Fruit fly (Drosophila melanogaster) whole organism, embryonic: Measurements from ENCODE around the gene CG15286.

Experiments
- Atf6 ChIP-seq: fragments of 200-800 bp; sonication (Bioruptor generic); IDR thresholded peaks from 2 replicates; pipeline ENCODE4 v1.3.6; 2022; ENCODE audit warnings: missing biosample characterization, missing genetic modification characterization
- CG10366 ChIP-seq: fragments of 200-800 bp; sonication (Bioruptor generic); IDR thresholded peaks from 2 replicates; pipeline ENCODE4 v1.3.6; 2022; ENCODE audit warnings: missing biosample characterization, missing genetic modification characterization
- CG12155 ChIP-seq: fragments of 200-800 bp; sonication (Bioruptor generic); optimal IDR thresholded peaks from 3 replicates; lab custom pipeline; 2016; ENCODE audit warnings: missing biosample characterization, missing genetic modification characterization
- CG12942 ChIP-seq: fragments of 200-800 bp; sonication (Bioruptor generic); optimal IDR thresholded peaks from 3 replicates; lab custom pipeline; 2016; ENCODE audit warnings: missing biosample characterization, missing genetic modification characterization
- CG13424 ChIP-seq: fragments of 200-800 bp; sonication (Bioruptor generic); optimal IDR thresholded peaks from 2 replicates; lab custom pipeline; 2019; ENCODE audit warnings: missing biosample characterization, mild to moderate bottlenecking, missing genetic modification characterization, moderate library complexity
- CG17912 ChIP-seq: fragments of 200-800 bp; sonication (Bioruptor generic); optimal IDR thresholded peaks from 2 replicates; lab custom pipeline; 2018; ENCODE audit warnings: missing biosample characterization, mild to moderate bottlenecking, missing genetic modification characterization
- CG2129 ChIP-seq: fragments of 200-800 bp; sonication (Bioruptor generic); IDR thresholded peaks from 2 replicates; pipeline ENCODE4 v1.3.6; 2022; ENCODE audit warnings: missing biosample characterization, missing genetic modification characterization; ENCODE audit not compliant: partially characterized antibody
- CG30431 ChIP-seq: fragments of 200-800 bp; sonication (Bioruptor generic); optimal IDR thresholded peaks from 2 replicates; lab custom pipeline; 2017; ENCODE audit warnings: missing biosample characterization, missing genetic modification characterization
- CG31441 ChIP-seq: fragments of 200-800 bp; sonication (Bioruptor generic); IDR thresholded peaks from 2 replicates; pipeline ENCODE4 v1.3.6; 2022; ENCODE audit warnings: missing biosample characterization, missing genetic modification characterization
- CG3726 ChIP-seq: fragments of 200-800 bp; sonication (Bioruptor generic); IDR thresholded peaks from 3 replicates; pipeline ENCODE4, ENCODE4 v1.3.6; 2022; ENCODE audit warnings: missing biosample characterization, missing genetic modification characterization
- CG3847 ChIP-seq: fragments of 200-800 bp; sonication (Bioruptor generic); IDR thresholded peaks from 2 replicates; pipeline ENCODE4 v1.3.6; 2022; ENCODE audit warnings: missing biosample characterization, missing genetic modification characterization
- CG4617 ChIP-seq: fragments of 200-800 bp; sonication (Bioruptor generic); optimal IDR thresholded peaks from 3 replicates; lab custom pipeline; 2016; ENCODE audit warnings: missing biosample characterization, missing genetic modification characterization, borderline replicate concordance
- CG4820 ChIP-seq: fragments of 200-800 bp; sonication (Bioruptor generic); optimal IDR thresholded peaks from 3 replicates; lab custom pipeline; 2016; ENCODE audit warnings: missing biosample characterization, missing genetic modification characterization
- CG7987 ChIP-seq: fragments of 200-800 bp; sonication (Bioruptor generic); optimal IDR thresholded peaks from 2 replicates; lab custom pipeline; 2018; ENCODE audit warnings: missing biosample characterization, mild to moderate bottlenecking, missing genetic modification characterization, moderate library complexity
- CG8089 ChIP-seq: fragments of 200-800 bp; sonication (Bioruptor generic); optimal IDR thresholded peaks from 3 replicates; lab custom pipeline; 2016; ENCODE audit warnings: missing biosample characterization, missing genetic modification characterization
- CG9609 ChIP-seq: fragments of 200-800 bp; sonication (Bioruptor generic); optimal IDR thresholded peaks from 3 replicates; lab custom pipeline; 2016; ENCODE audit warnings: missing biosample characterization, missing genetic modification characterization
- CG9797 ChIP-seq: fragments of 200-800 bp; sonication (Bioruptor generic); optimal IDR thresholded peaks from 3 replicates; lab custom pipeline; 2018; ENCODE audit warnings: missing biosample characterization, mild to moderate bottlenecking, missing genetic modification characterization
- Deaf1 ChIP-seq: fragments of 200-800 bp; optimal IDR thresholded peaks from 3 replicates; lab custom pipeline; 2019; ENCODE audit warnings: missing biosample characterization, mild to moderate bottlenecking, missing genetic modification characterization, moderate library complexity
- Dip2 ChIP-seq: fragments of 200-800 bp; sonication (Bioruptor generic); IDR thresholded peaks from 2 replicates; pipeline ENCODE4 v1.3.6; 2022; ENCODE audit warnings: missing biosample characterization, missing genetic modification characterization
- Drgx ChIP-seq: fragments of 200-800 bp; sonication (Bioruptor generic); IDR thresholded peaks from 2 replicates; pipeline ENCODE4 v1.3.6; 2022; ENCODE audit warnings: missing biosample characterization, missing genetic modification characterization
- Gsc ChIP-seq: fragments of 200-800 bp; sonication (Bioruptor generic); IDR thresholded peaks from 2 replicates; pipeline ENCODE4 v1.3.6; 2022; ENCODE audit warnings: missing biosample characterization, missing genetic modification characterization
- H15 ChIP-seq: fragments of 200-800 bp; sonication (Bioruptor generic); IDR thresholded peaks from 3 replicates; pipeline ENCODE4 v1.3.6; 2022; ENCODE audit warnings: missing biosample characterization, missing genetic modification characterization
- Jarid2 ChIP-seq: fragments of 200-800 bp; sonication (Bioruptor generic); optimal IDR thresholded peaks from 3 replicates; lab custom pipeline; 2017; ENCODE audit warnings: mild to moderate bottlenecking, missing biosample characterization, missing genetic modification reagents, missing genetic modification characterization
- Nf-YB ChIP-seq: fragments of 200-800 bp; sonication (Bioruptor generic); optimal IDR thresholded peaks from 3 replicates; lab custom pipeline; 2019; ENCODE audit warnings: missing biosample characterization, mild to moderate bottlenecking, missing genetic modification characterization, moderate library complexity
- Usf ChIP-seq: fragments of 200-800 bp; sonication (Bioruptor generic); optimal IDR thresholded peaks from 2 replicates; lab custom pipeline; 2017; ENCODE audit warnings: missing genotype, missing biosample characterization, missing genetic modification characterization
- bigmax ChIP-seq: fragments of 200-800 bp; sonication (Bioruptor generic); optimal IDR thresholded peaks from 2 replicates; lab custom pipeline; 2018; ENCODE audit warnings: missing biosample characterization, mild to moderate bottlenecking, missing genetic modification characterization
- br ChIP-seq: fragments of >200 bp; optimal IDR thresholded peaks from 2 replicates; lab custom pipeline; 2017
- chm ChIP-seq: fragments of 200-800 bp; sonication (Bioruptor generic); IDR thresholded peaks from 2 replicates; pipeline ENCODE4 v1.3.6; 2022; ENCODE audit warnings: missing biosample characterization, missing genetic modification characterization
- chn ChIP-seq: fragments of 200-800 bp; sonication (Bioruptor generic); optimal IDR thresholded peaks from 2 replicates; lab custom pipeline; 2016; ENCODE audit warnings: missing biosample characterization, missing genetic modification characterization
- ci ChIP-seq: fragments of 200-800 bp; sonication (Bioruptor generic); IDR thresholded peaks from 3 replicates; pipeline ENCODE4 v1.3.6; 2022; ENCODE audit warnings: missing biosample characterization, missing genetic modification characterization
- dan ChIP-seq: fragments of 200-800 bp; sonication (Bioruptor generic); IDR thresholded peaks from 2 replicates; pipeline ENCODE4 v1.3.6; 2022; ENCODE audit warnings: missing biosample characterization, missing genetic modification characterization
- dmrt11E ChIP-seq: fragments of 200-800 bp; sonication (Bioruptor generic); optimal IDR thresholded peaks from 3 replicates; lab custom pipeline; 2018; ENCODE audit warnings: missing biosample characterization, mild to moderate bottlenecking, missing genetic modification characterization, moderate library complexity
- esg ChIP-seq: fragments of 200-800 bp; sonication (Bioruptor generic); conservative IDR thresholded peaks from 2 replicates; pipeline ENCODE4 v1.3.6; 2022; ENCODE audit warnings: missing biosample characterization, missing genetic modification characterization
- fu2 ChIP-seq: fragments of 200-800 bp; sonication (Bioruptor generic); optimal IDR thresholded peaks from 2 replicates; lab custom pipeline; 2016; ENCODE audit warnings: missing biosample characterization, missing genetic modification characterization
- gfzf ChIP-seq: fragments of 200-800 bp; sonication (Bioruptor generic); optimal IDR thresholded peaks from 2 replicates; lab custom pipeline; 2016; ENCODE audit warnings: missing biosample characterization, mild to moderate bottlenecking, missing genetic modification characterization, moderate library complexity
- grn ChIP-seq: fragments of 200-800 bp; sonication (Bioruptor generic); optimal IDR thresholded peaks from 3 replicates; lab custom pipeline; 2017; ENCODE audit warnings: missing biosample characterization, missing genetic modification characterization
- hb ChIP-seq: fragments of 200-800 bp; sonication (Bioruptor generic); IDR thresholded peaks from 3 replicates; pipeline ENCODE4 v1.3.6; 2022; ENCODE audit warnings: missing biosample characterization, missing genetic modification characterization; ENCODE audit not compliant: partially characterized antibody
- hkb ChIP-seq, 2 experiments: fragments of 200-800 bp in 1 of 2; fragments of >200 bp in 1 of 2; sonication (Bioruptor generic) in 1 of 2; IDR thresholded peaks in 1 of 2; optimal IDR thresholded peaks in 1 of 2; 2 replicates each; pipeline versions ENCODE4 v1.3.6 to Lab custom; 2017 to 2022; ENCODE audit warnings: missing biosample characterization in 1 of 2, missing genetic modification characterization in 1 of 2
- lov ChIP-seq, 2 experiments: fragments of 200-800 bp in 1 of 2; fragments of >200 bp in 1 of 2; sonication (Bioruptor generic) in 1 of 2; IDR thresholded peaks in 1 of 2; optimal IDR thresholded peaks in 1 of 2; 2 replicates in 1 of 2; 3 replicates in 1 of 2; pipeline versions ENCODE4 v1.3.6 to Lab custom; 2017 to 2022; ENCODE audit warnings: missing biosample characterization in 1 of 2, missing genetic modification characterization in 1 of 2
- nerfin-1 ChIP-seq: fragments of 200-800 bp; sonication (Bioruptor generic); optimal IDR thresholded peaks from 3 replicates; lab custom pipeline; 2019; ENCODE audit warnings: missing biosample characterization, mild to moderate bottlenecking, missing genetic modification characterization, moderate library complexity
- nom ChIP-seq: fragments of 200-800 bp; sonication (Bioruptor generic); optimal IDR thresholded peaks from 2 replicates; lab custom pipeline; 2017; ENCODE audit warnings: missing biosample characterization, missing genetic modification characterization, mild to moderate bottlenecking, moderate library complexity, missing genetic modification reagents
- ro ChIP-seq: fragments of 200-800 bp; sonication (Bioruptor generic); IDR thresholded peaks from 2 replicates; pipeline ENCODE4 v1.3.6; 2022; ENCODE audit warnings: missing biosample characterization, missing genetic modification characterization
- salm ChIP-seq: fragments of 200-800 bp; sonication (Bioruptor generic); optimal IDR thresholded peaks from 2 replicates; lab custom pipeline; 2018; ENCODE audit warnings: missing biosample characterization, mild to moderate bottlenecking, missing genetic modification characterization
- sc ChIP-seq, 3 experiments: fragments of >200 bp in 2 of 3; fragments of 200-800 bp in 1 of 3; sonication (Bioruptor generic) in 1 of 3; optimal IDR thresholded peaks; 2 replicates in 2 of 3; 3 replicates in 1 of 3; lab custom pipeline; 2017; ENCODE audit warnings: mild to moderate bottlenecking in 1 of 3, missing biosample characterization in 1 of 3, missing genetic modification characterization in 1 of 3, missing genetic modification reagents in 1 of 3
- sisA ChIP-seq: fragments of 200-800 bp; sonication (Bioruptor generic); IDR thresholded peaks from 2 replicates; pipeline ENCODE4 v1.3.6; 2022; ENCODE audit warnings: missing biosample characterization, missing genetic modification characterization
- tap ChIP-seq: fragments of 200-800 bp; optimal IDR thresholded peaks from 3 replicates; lab custom pipeline; 2019; ENCODE audit warnings: missing biosample characterization, mild to moderate bottlenecking, missing genetic modification characterization, moderate library complexity
- tgo ChIP-seq: fragments of 200-800 bp; sonication (Bioruptor generic); IDR thresholded peaks from 3 replicates; pipeline ENCODE4 v1.3.6; 2022; ENCODE audit warnings: missing biosample characterization, missing genetic modification characterization

Gene CG15286

dm6 chr2L:14369933-14370776 lies 32.1 kb downstream of the CG15286 start (continued):
- TF ChIP-seq salm (tag; lab: Kevin White, UChicago): no peak
- TF ChIP-seq CG12942 (GFP tag; lab: Kevin White, UChicago): no peak
- TF ChIP-seq tgo (GFP tag; lab: Robert Waterston, UW): peak; percentile 29; the same call in 1 of the 3 replicates
- TF ChIP-seq Gsc (GFP tag; lab: Robert Waterston, UW): no peak
- no peak for TF ChIP-seq CG7987 (GFP tag; lab: Kevin White, UChicago)
- no peak for TF ChIP-seq Nf-YB (GFP tag; lab: Kevin White, UChicago)
- no peak for TF ChIP-seq Deaf1 (tag; lab: Kevin White, UChicago)
- TF ChIP-seq chm (GFP tag; lab: Robert Waterston, UW): no peak
- TF ChIP-seq sc (optimal IDR thresholded peaks at IDR 0.05; lab: Kevin White, UChicago): no peak
- TF ChIP-seq sc (GFP tag; optimal IDR thresholded peaks at IDR 0.05; lab: Kevin White, UChicago): no peak
- peak; percentile 4 for TF ChIP-seq CG13424 (tag; lab: Kevin White, UChicago)
- no peak for TF ChIP-seq CG9797 (GFP tag; lab: Kevin White, UChicago)
- peak; percentile 67 for TF ChIP-seq CG31441 (GFP tag; lab: Robert Waterston, UW)
- TF ChIP-seq sisA: 0 out of 2 replicates have a peak, but pooled peaks have one; percentile 12
- no peak for TF ChIP-seq CG17912 (GFP tag; lab: Kevin White, UChicago)
- TF ChIP-seq dan: no peak
- 0 out of 3 replicates have a peak, but pooled peaks have one; percentile 13 for TF ChIP-seq ci (GFP tag; lab: Robert Waterston, UW)
- TF ChIP-seq Dip2: no peak
- no peak for TF ChIP-seq br (lab: Kevin White, UChicago)
- no peak; the same call in 1 of the 2 replicates for TF ChIP-seq esg (GFP tag; lab: Robert Waterston, UW)
- peak; percentile 97 for TF ChIP-seq Drgx (GFP tag; lab: Robert Waterston, UW)
- TF ChIP-seq nerfin-1 (tag; lab: Kevin White, UChicago): no peak
- TF ChIP-seq grn (GFP tag; lab: Kevin White, UChicago): no peak
- no peak for TF ChIP-seq Usf
- no peak for TF ChIP-seq CG4617
- no peak for TF ChIP-seq hb (GFP tag; lab: Robert Waterston, UW)
- TF ChIP-seq lov (optimal IDR thresholded peaks at IDR 0.05; lab: Kevin White, UChicago): no peak
- TF ChIP-seq lov (GFP tag; IDR thresholded peaks at IDR 0.05; lab: Robert Waterston, UW): no peak
- no peak; the same call in 1 of the 2 replicates for TF ChIP-seq CG10366 (GFP tag; lab: Robert Waterston, UW)
- no peak for TF ChIP-seq CG9609 (GFP tag; lab: Kevin White, UChicago)
- TF ChIP-seq Atf6 (GFP tag; lab: Robert Waterston, UW): no peak
- TF ChIP-seq Jarid2 (GFP tag; lab: Kevin White, UChicago): peak; percentile 25
- TF ChIP-seq tap (tag; lab: Kevin White, UChicago): no peak
- no peak for TF ChIP-seq H15 (GFP tag; lab: Robert Waterston, UW)
- no peak for TF ChIP-seq bigmax (GFP tag; lab: Kevin White, UChicago)
- no peak for TF ChIP-seq ro (GFP tag; lab: Robert Waterston, UW)
- TF ChIP-seq CG8089 (GFP tag; lab: Kevin White, UChicago): no peak
- TF ChIP-seq chn (GFP tag; lab: Kevin White, UChicago): no peak
- TF ChIP-seq gfzf: no peak
- TF ChIP-seq CG3847 (GFP tag; lab: Robert Waterston, UW): no peak; the same call in 1 of the 2 replicates
- peak; percentile 85 for TF ChIP-seq nom (GFP tag; lab: Kevin White, UChicago)
- TF ChIP-seq dmrt11E (tag; lab: Kevin White, UChicago): peak; percentile 48
- TF ChIP-seq CG3726 (GFP tag; lab: Robert Waterston, UW): no peak
- TF ChIP-seq fu2 (GFP tag; lab: Kevin White, UChicago): no peak
- TF ChIP-seq CG4820 (GFP tag; lab: Kevin White, UChicago): no peak
- peak; percentile 3 for TF ChIP-seq CG30431
- no peak for TF ChIP-seq CG2129 (GFP tag; lab: Robert Waterston, UW)
- TF ChIP-seq CG12155 (GFP tag; lab: Kevin White, UChicago): no peak
- TF ChIP-seq hkb (optimal IDR thresholded peaks at IDR 0.05; lab: Kevin White, UChicago): no peak
- TF ChIP-seq hkb (GFP tag; IDR thresholded peaks at IDR 0.05; lab: Robert Waterston, UW): 0 out of 2 replicates have a peak, but pooled peaks have one; percentile 27
